Worm (Caenorhabditis elegans) whole organism, L4 larva: ENCODE results near the gene Y58A7A.2.
A peak's percentile ranks its signal among the peaks of the same experiment; 100 is the strongest.

Source experiments
- F37D6.2 ChIP-seq: sonication (generic microtip); optimal IDR thresholded peaks from 2 replicates; lab custom pipeline; 2016; ENCODE audit warnings: mild to moderate bottlenecking, missing genetic modification characterization, missing compliant biosample characterization
- R02D3.7 ChIP-seq: fragments of 150-350 bp; sonication (generic microtip); optimal IDR thresholded peaks from 3 replicates; lab custom pipeline; 2014; ENCODE audit warnings: missing biosample characterization, missing genetic modification characterization
- T20F7.1 ChIP-seq: fragments of 200-800 bp; sonication (Bioruptor generic); optimal IDR thresholded peaks from 2 replicates; lab custom pipeline; 2018; ENCODE audit warnings: mild to moderate bottlenecking, missing genetic modification characterization, missing compliant biosample characterization
- Y5F2A.4 ChIP-seq: fragments of 200-800 bp; sonication (Bioruptor generic); optimal IDR thresholded peaks from 2 replicates; lab custom pipeline; 2018; ENCODE audit warnings: mild to moderate bottlenecking, missing genetic modification characterization, missing compliant biosample characterization
- ces-1 ChIP-seq: fragments of 150-350 bp; sonication (generic microtip); optimal IDR thresholded peaks from 4 replicates; lab custom pipeline; 2014; ENCODE audit warnings: missing biosample characterization, missing genetic modification reagents, missing genetic modification characterization
- ctbp-1 ChIP-seq: fragments of 200-800 bp; sonication (Bioruptor generic); IDR thresholded peaks from 2 replicates; pipeline ENCODE4 v1.3.6; 2022; ENCODE audit warnings: missing genetic modification reagents, missing genetic modification characterization, missing compliant biosample characterization
- daf-16 ChIP-seq, 3 experiments: sonication (generic microtip); optimal IDR thresholded peaks; 2 replicates each; lab custom pipeline; 2016 to 2017; ENCODE audit warnings: missing genetic modification characterization in 3 of 3, missing genetic modification reagents in 3 of 3, mild to moderate bottlenecking in 2 of 3, missing compliant biosample characterization in 2 of 3, missing biosample characterization in 1 of 3, moderate library complexity in 1 of 3
- dmd-6 ChIP-seq: fragments of 200-800 bp; sonication (Bioruptor generic); IDR thresholded peaks from 2 replicates; pipeline ENCODE4 v1.3.6; 2022; ENCODE audit warnings: missing genetic modification reagents, missing genetic modification characterization, missing compliant biosample characterization
- dpl-1 ChIP-seq: fragments of 150-350 bp; optimal IDR thresholded peaks from 2 replicates; lab custom pipeline; 2014; ENCODE audit warnings: missing biosample characterization, missing genetic modification reagents, missing genetic modification characterization
- dve-1 ChIP-seq: sonication (generic microtip); optimal IDR thresholded peaks from 2 replicates; lab custom pipeline; 2017; ENCODE audit warnings: antibody characterized with exemption, mild to moderate bottlenecking, missing genetic modification characterization, missing compliant biosample characterization; ENCODE audit not compliant: insufficient read depth
- fkh-10 ChIP-seq: fragments of 150-350 bp; optimal IDR thresholded peaks from 2 replicates; lab custom pipeline; 2014; ENCODE audit warnings: missing biosample characterization, missing genetic modification reagents, missing genetic modification characterization
- hif-1 ChIP-seq, 2 experiments: sonication (generic microtip); optimal IDR thresholded peaks; 2 replicates each; lab custom pipeline; 2016 to 2017; ENCODE audit warnings: missing compliant biosample characterization in 2 of 2, missing genetic modification characterization in 2 of 2, missing genetic modification reagents in 2 of 2, missing genotype in 2 of 2, mild to moderate bottlenecking in 1 of 2
- hlh-11 ChIP-seq: fragments of 200-800 bp; sonication (Bioruptor generic); optimal IDR thresholded peaks from 2 replicates; lab custom pipeline; 2018; ENCODE audit warnings: mild to moderate bottlenecking, missing genetic modification characterization, missing compliant biosample characterization
- hlh-30 ChIP-seq: sonication (generic microtip); optimal IDR thresholded peaks from 2 replicates; lab custom pipeline; 2017; ENCODE audit warnings: antibody characterized with exemption, mild to moderate bottlenecking, missing genetic modification characterization, missing compliant biosample characterization; ENCODE audit not compliant: insufficient read depth
- hmg-1.1 ChIP-seq: fragments of 200-800 bp; sonication (Bioruptor generic); IDR thresholded peaks from 2 replicates; pipeline ENCODE4 v1.3.6; 2022; ENCODE audit warnings: missing genetic modification reagents, missing genetic modification characterization, missing compliant biosample characterization
- lin-29 ChIP-seq: fragments of 200-800 bp; sonication (Bioruptor generic); IDR thresholded peaks from 2 replicates; pipeline ENCODE4 v1.3.6; 2022; ENCODE audit warnings: missing genetic modification reagents, missing genetic modification characterization, missing compliant biosample characterization
- lir-3 ChIP-seq: sonication (generic microtip); optimal IDR thresholded peaks from 2 replicates; lab custom pipeline; 2016; ENCODE audit warnings: mild to moderate bottlenecking, missing genetic modification characterization, missing compliant biosample characterization
- lsy-2 ChIP-seq, 2 experiments: fragments of 150-350 bp in 1 of 2; sonication (generic microtip) in 1 of 2; optimal IDR thresholded peaks; 2 replicates each; lab custom pipeline; 2014 to 2017; ENCODE audit warnings: missing biosample characterization in 2 of 2, missing genetic modification characterization in 2 of 2
- madf-9 ChIP-seq: fragments of 200-800 bp; sonication (Bioruptor generic); conservative IDR thresholded peaks from 2 replicates; pipeline ENCODE4 v1.3.6; 2022; ENCODE audit warnings: missing genetic modification reagents, missing genetic modification characterization, missing compliant biosample characterization
- mep-1 ChIP-seq: fragments of 150-350 bp; sonication (generic microtip); optimal IDR thresholded peaks from 3 replicates; lab custom pipeline; 2014; ENCODE audit warnings: missing biosample characterization, missing genetic modification characterization
- nhr-11 ChIP-seq: fragments of 150-350 bp; optimal IDR thresholded peaks from 2 replicates; lab custom pipeline; 2014; ENCODE audit warnings: missing biosample characterization, missing genetic modification characterization
- nhr-28 ChIP-seq: fragments of 150-350 bp; optimal IDR thresholded peaks from 2 replicates; lab custom pipeline; 2014; ENCODE audit warnings: missing biosample characterization, missing genetic modification characterization
- nhr-48 ChIP-seq: sonication (generic microtip); optimal IDR thresholded peaks from 2 replicates; lab custom pipeline; 2016; ENCODE audit warnings: mild to moderate bottlenecking, missing genetic modification characterization, missing compliant biosample characterization
- nhr-6 ChIP-seq: fragments of 150-350 bp; optimal IDR thresholded peaks from 2 replicates; lab custom pipeline; 2014; ENCODE audit warnings: missing biosample characterization, missing genetic modification characterization
- pha-4 ChIP-seq, 2 experiments: fragments of 150-350 bp in 1 of 2; fragments of 200-800 bp in 1 of 2; sonication (Bioruptor generic) in 1 of 2; IDR thresholded peaks in 1 of 2; optimal IDR thresholded peaks in 1 of 2; 2 replicates each; pipeline versions ENCODE4 v1.3.6 to Lab custom; 2014 to 2022; ENCODE audit warnings: missing genetic modification characterization in 2 of 2, missing genetic modification reagents in 2 of 2, missing biosample characterization in 1 of 2, missing compliant biosample characterization in 1 of 2
- php-3 ChIP-seq: fragments of 200-800 bp; sonication (Bioruptor generic); IDR thresholded peaks from 2 replicates; pipeline ENCODE4 v1.3.6; 2022; ENCODE audit warnings: missing genetic modification reagents, missing genetic modification characterization, missing compliant biosample characterization
- pqm-1 ChIP-seq: sonication (generic microtip); optimal IDR thresholded peaks from 2 replicates; lab custom pipeline; 2017; ENCODE audit warnings: missing biosample characterization, missing genetic modification characterization
- saeg-2 ChIP-seq: fragments of 200-800 bp; sonication (Bioruptor generic); IDR thresholded peaks from 2 replicates; pipeline ENCODE4 v1.3.6; 2022; ENCODE audit warnings: missing genetic modification reagents, missing genetic modification characterization, missing compliant biosample characterization
- skn-1 ChIP-seq: fragments of 150-350 bp; optimal IDR thresholded peaks from 2 replicates; lab custom pipeline; 2014; ENCODE audit warnings: missing biosample characterization, missing genetic modification characterization
- snpc-4 ChIP-seq: fragments of 150-350 bp; optimal IDR thresholded peaks from 2 replicates; lab custom pipeline; 2014; ENCODE audit warnings: missing biosample characterization, missing genetic modification characterization
- spr-3 ChIP-seq: fragments of 200-800 bp; sonication (Bioruptor generic); optimal IDR thresholded peaks from 2 replicates; lab custom pipeline; 2018; ENCODE audit warnings: mild to moderate bottlenecking, missing genetic modification characterization, missing compliant biosample characterization
- unc-62 ChIP-seq, 3 experiments: fragments of 150-350 bp in 1 of 3; sonication (generic microtip); optimal IDR thresholded peaks in 2 of 3; peaks in 1 of 3; 1 replicate in 1 of 3; 2 replicates in 2 of 3; lab custom pipeline; 2014 to 2017; ENCODE audit warnings: missing biosample characterization in 3 of 3, missing genetic modification characterization in 3 of 3, missing genetic modification reagents in 3 of 3, missing genotype in 1 of 3
- vab-7 ChIP-seq: fragments of 200-800 bp; sonication (Bioruptor generic); IDR thresholded peaks from 2 replicates; pipeline ENCODE4 v1.3.6; 2022; ENCODE audit warnings: missing genetic modification reagents, missing genetic modification characterization, missing compliant biosample characterization
- zag-1 ChIP-seq: fragments of 150-350 bp; optimal IDR thresholded peaks from 2 replicates; lab custom pipeline; 2014; ENCODE audit warnings: missing biosample characterization, missing genetic modification characterization
- zfp-2 ChIP-seq: sonication (generic microtip); optimal IDR thresholded peaks from 2 replicates; lab custom pipeline; 2016; ENCODE audit warnings: mild to moderate bottlenecking, missing genetic modification characterization, missing compliant biosample characterization
- zip-2 ChIP-seq: fragments of 150-350 bp; optimal IDR thresholded peaks from 2 replicates; lab custom pipeline; 2014; ENCODE audit warnings: missing biosample characterization, missing genetic modification characterization

Gene Y58A7A.2

ce11 chrV:5090386-5090785 is 18.4 kb upstream of the Y58A7A.2 start (continued):
- TF ChIP-seq fkh-10 (GFP tag; lab: Kevin White, UChicago) = no peak

- TF ChIP-seq lsy-2 (tag; optimal IDR thresholded peaks at IDR 0.05; lab: Kevin White, UChicago) = peak in 1 of 2 experiments; percentile 11
- no peak for TF ChIP-seq dve-1 (tag; lab: Kevin White, UChicago)
- TF ChIP-seq hlh-11 (tag; lab: Kevin White, UChicago) = no peak
- peak in 1 of 2 experiments; percentile 68 for TF ChIP-seq unc-62 (GFP tag; optimal IDR thresholded peaks at IDR 0.05 in 1 of 2; lab: Kevin White, UChicago)
- TF ChIP-seq unc-62 (tag; optimal IDR thresholded peaks at IDR 0.05; lab: Kevin White, UChicago) = no peak
These were observed 17.6 kb upstream of the Y58A7A.2 start, which contains the start of gene glb-32 for ce11 chrV:5089497-5090134. Gene glb-32, minus strand, starts transcription at chrV:5089547.

ce11 chrV:5088311-5088710 is 16.3 kb upstream of the Y58A7A.2 start:
- TF ChIP-seq snpc-4 = no peak
- TF ChIP-seq ces-1 (GFP tag; lab: Kevin White, UChicago) = peak; percentile 54
- 0 out of 2 replicates have a peak, but pooled peaks have one; percentile 34 for TF ChIP-seq ctbp-1
- TF ChIP-seq hlh-30 (tag; lab: Kevin White, UChicago) = no peak
- 0 out of 2 replicates have a peak, but pooled peaks have one; percentile 11 for TF ChIP-seq dmd-6 (GFP tag; lab: Robert Waterston, UW)
- TF ChIP-seq, all 104 proteins: peak for 3

ce11 chrV:5086919-5087404 is 15.0 kb upstream of the Y58A7A.2 start, which contains the start of gene Y58A7A.5:
Gene Y58A7A.5, minus strand, starts transcription at chrV:5086969.
- TF ChIP-seq zip-2 (tag; lab: Kevin White, UChicago) (peak; percentile 98), mep-1 (peak; percentile 35), saeg-2 (GFP tag; lab: Robert Waterston, UW) (no peak), T20F7.1 (peak; percentile 49), zag-1 (tag; lab: Kevin White, UChicago) (no peak), nhr-28 (peak; percentile 64), pha-4 (GFP tag; IDR thresholded peaks at IDR 0.05; lab: Robert Waterston, UW) (no peak), pha-4 (tag; optimal IDR thresholded peaks at IDR 0.05; lab: Kevin White, UChicago) (peak; percentile 19), hif-1 (tag; optimal IDR thresholded peaks at IDR 0.05; lab: Kevin White, UChicago) (peak in 1 of 2 experiments; percentile 39), daf-16 (GFP tag; optimal IDR thresholded peaks at IDR 0.05; lab: Kevin White, UChicago) (peak in 1 of 2 experiments; percentile 54), daf-16 (tag; optimal IDR thresholded peaks at IDR 0.05; lab: Kevin White, UChicago) (no peak), dmd-6 (GFP tag; lab: Robert Waterston, UW) (peak; percentile 57; the same call in 1 of the 2 replicates), vab-7 (GFP tag; lab: Robert Waterston, UW) (no peak), madf-9 (GFP tag; lab: Robert Waterston, UW) (no peak), R02D3.7 (tag; lab: Kevin White, UChicago) (no peak), hmg-1.1 (GFP tag; lab: Robert Waterston, UW) (no peak), nhr-11 (tag; lab: Kevin White, UChicago) (no peak), skn-1 (tag; lab: Kevin White, UChicago) (no peak), F37D6.2 (tag; lab: Kevin White, UChicago) (no peak), hlh-11 (tag; lab: Kevin White, UChicago) (peak; percentile 40), php-3 (GFP tag; lab: Robert Waterston, UW) (no peak), zfp-2 (tag; lab: Kevin White, UChicago) (no peak), lir-3 (tag; lab: Kevin White, UChicago) (no peak), pqm-1 (peak; percentile 6), lsy-2 (tag; optimal IDR thresholded peaks at IDR 0.05; lab: Kevin White, UChicago) (peak in 1 of 2 experiments; percentile 59), lin-29 (GFP tag; lab: Robert Waterston, UW) (no peak), nhr-6 (tag; lab: Kevin White, UChicago) (peak; percentile 60), ctbp-1 (no peak), Y5F2A.4 (GFP tag; lab: Kevin White, UChicago) (no peak), dpl-1 (GFP tag; lab: Kevin White, UChicago) (peak; percentile 28), spr-3 (GFP tag; lab: Kevin White, UChicago) (no peak), nhr-48 (tag; lab: Kevin White, UChicago) (no peak)
- TF ChIP-seq, all 104 proteins: peak for 13
